Worm (Caenorhabditis elegans) whole organism, L4/young adult: ENCODE results near the gene W01B6.4.

ENCODE experiments used
- dao-5 ChIP-seq: sonication (generic microtip); optimal IDR thresholded peaks from 2 replicates; lab custom pipeline; 2016; ENCODE audit warnings: missing genotype, missing genetic modification characterization, moderate library complexity, missing compliant biosample characterization
- him-1 ChIP-seq: sonication (generic microtip); optimal IDR thresholded peaks from 2 replicates; lab custom pipeline; 2016; ENCODE audit warnings: missing genotype, missing genetic modification reagents, missing genetic modification characterization, missing compliant biosample characterization

ce11 chrIV:10051088-10051487 lies 24.2 kb upstream of the W01B6.4 start, which contains the start of gene T04B2.8:
- TF ChIP-seq him-1 (tag; lab: Kevin White, UChicago): no peak
- no peak for TF ChIP-seq dao-5 (tag; lab: Kevin White, UChicago)
